Worm (Caenorhabditis elegans): Measurements from ENCODE around the gene F14H3.3.

Gene F14H3.3

ce11 chrV:16071167-16071566 is 17.9 kb upstream of the F14H3.3 start, which contains the start of gene nhr-176:
nhr-176 (plus strand) TSS chrV:16071325.
- TF ChIP-seq lin-11 (tag; optimal IDR thresholded peaks at IDR 0.05): no peak
- TF ChIP-seq fos-1 (tag; optimal IDR thresholded peaks at IDR 0.05): peak; percentile 9
- TF ChIP-seq ztf-11 (tag; optimal IDR thresholded peaks at IDR 0.05): no peak
- TF ChIP-seq alr-1 (tag; optimal IDR thresholded peaks at IDR 0.05): no peak

ce11 chrV:16068938-16069337 is 15.7 kb upstream of the F14H3.3 start, which contains the start of gene cyp-35D1:
cyp-35D1 (plus strand) TSS chrV:16069238.
- TF ChIP-seq nhr-21 (tag; optimal IDR thresholded peaks at IDR 0.05) (no peak), sma-3 (GFP tag; optimal IDR thresholded peaks at IDR 0.05) (no peak), aly-2 (tag; optimal IDR thresholded peaks at IDR 0.05) (no peak), nhr-12 (tag; optimal IDR thresholded peaks at IDR 0.05) (no peak), unc-39 (tag; optimal IDR thresholded peaks at IDR 0.05) (no peak), lin-13 (GFP tag; optimal IDR thresholded peaks at IDR 0.05) (no peak), ama-1 (optimal IDR thresholded peaks at IDR 0.05) (no peak), nhr-25 (tag; optimal IDR thresholded peaks at IDR 0.05) (no peak), elt-3 (tag; optimal IDR thresholded peaks at IDR 0.05) (no peak), nhr-237 (tag; optimal IDR thresholded peaks at IDR 0.05) (no peak), gmeb-1 (tag; optimal IDR thresholded peaks at IDR 0.05) (no peak), egl-27 (tag; optimal IDR thresholded peaks at IDR 0.05) (no peak), ceh-82 (tag; optimal IDR thresholded peaks at IDR 0.05) (no peak), nhr-129 (tag; optimal IDR thresholded peaks at IDR 0.05) (no peak), ztf-11 (tag; optimal IDR thresholded peaks at IDR 0.05) (no peak), nhr-6 (tag; optimal IDR thresholded peaks at IDR 0.05) (no peak), unc-55 (GFP tag; optimal IDR thresholded peaks at IDR 0.05) (no peak), crh-2 (tag; optimal IDR thresholded peaks at IDR 0.05) (no peak), skn-1 (tag; optimal IDR thresholded peaks at IDR 0.05) (no peak), C34F6.9 (tag; optimal IDR thresholded peaks at IDR 0.05) (no peak)

ce11 chrV:16062788-16063187 is 9.5 kb upstream of the F14H3.3 start, which contains the start of gene F14H3.14:
F14H3.14 (minus strand) TSS chrV:16062888.
- TF ChIP-seq nhr-21 (tag; optimal IDR thresholded peaks at IDR 0.05) (no peak), snpc-4 (tag; optimal IDR thresholded peaks at IDR 0.05) (no peak), mab-5 (tag; optimal IDR thresholded peaks at IDR 0.05) (no peak), R02D3.7 (tag; optimal IDR thresholded peaks at IDR 0.05) (no peak), alr-1 (tag; optimal IDR thresholded peaks at IDR 0.05) (no peak), ama-1 (optimal IDR thresholded peaks at IDR 0.05) (no peak), dmd-4 (tag; optimal IDR thresholded peaks at IDR 0.05) (no peak), nhr-6 (tag; optimal IDR thresholded peaks at IDR 0.05) (no peak), Y55F3AM.14 (GFP tag; optimal IDR thresholded peaks at IDR 0.05) (no peak), F13H6.1 (tag; optimal IDR thresholded peaks at IDR 0.05) (no peak), ceh-16 (tag; optimal IDR thresholded peaks at IDR 0.05) (no peak), mbf-1 (tag; optimal IDR thresholded peaks at IDR 0.05) (no peak), lin-13 (GFP tag; optimal IDR thresholded peaks at IDR 0.05) (no peak), lin-11 (tag; optimal IDR thresholded peaks at IDR 0.05) (no peak), nhr-129 (tag; optimal IDR thresholded peaks at IDR 0.05) (no peak), ztf-11 (tag; optimal IDR thresholded peaks at IDR 0.05) (no peak)

ce11 chrV:16061993-16062392 is 8.7 kb upstream of the F14H3.3 start, which contains the start of gene fbxa-100:
fbxa-100 (minus strand) TSS chrV:16062093.
- TF ChIP-seq mbf-1 (tag; optimal IDR thresholded peaks at IDR 0.05) (no peak), nhr-6 (tag; optimal IDR thresholded peaks at IDR 0.05) (no peak), sem-4 (tag; optimal IDR thresholded peaks at IDR 0.05) (no peak), nhr-129 (tag; optimal IDR thresholded peaks at IDR 0.05) (no peak), mab-5 (tag; optimal IDR thresholded peaks at IDR 0.05) (no peak), ceh-16 (tag; optimal IDR thresholded peaks at IDR 0.05) (no peak), fos-1 (tag; optimal IDR thresholded peaks at IDR 0.05) (no peak), lin-39 (tag; optimal IDR thresholded peaks at IDR 0.05) (no peak)

ce11 chrV:16060135-16060534 is 6.9 kb upstream of the F14H3.3 start, which contains the start of gene F14H3.15:
F14H3.15 (minus strand) TSS chrV:16060235.
- TF ChIP-seq nhr-11 (tag; optimal IDR thresholded peaks at IDR 0.05): no peak
- no peak for TF ChIP-seq dmd-4 (tag; optimal IDR thresholded peaks at IDR 0.05)
- TF ChIP-seq R02D3.7 (tag; optimal IDR thresholded peaks at IDR 0.05): no peak
- TF ChIP-seq Y55F3AM.14 (GFP tag; optimal IDR thresholded peaks at IDR 0.05): no peak
- TF ChIP-seq unc-55 (GFP tag; optimal IDR thresholded peaks at IDR 0.05): no peak
- no peak for TF ChIP-seq ztf-1 (GFP tag; conservative IDR thresholded peaks at IDR 0.05)
- TF ChIP-seq nhr-10 (tag; optimal IDR thresholded peaks at IDR 0.05): no peak
- TF ChIP-seq ceh-82 (tag; optimal IDR thresholded peaks at IDR 0.05): no peak
- no peak for TF ChIP-seq skn-1 (tag; optimal IDR thresholded peaks at IDR 0.05)
- no peak for TF ChIP-seq nhr-23 (tag; optimal IDR thresholded peaks at IDR 0.05)
- TF ChIP-seq ztf-4 (tag; optimal IDR thresholded peaks at IDR 0.05): no peak
- no peak for TF ChIP-seq fos-1 (tag; optimal IDR thresholded peaks at IDR 0.05)
